Fruit fly (Drosophila melanogaster) whole organism, embryonic: ENCODE data around the gene CG15368.
A peak's percentile ranks its signal among the peaks of the same experiment; 100 is the strongest.

ENCODE experiments used
- Bdp1 ChIP-seq: fragments of 200-800 bp; sonication (Bioruptor generic); optimal IDR thresholded peaks from 3 replicates; lab custom pipeline; 2016; ENCODE audit warnings: missing biosample characterization, missing genetic modification characterization
- Bteb2 ChIP-seq: fragments of 200-800 bp; sonication (Bioruptor generic); optimal IDR thresholded peaks from 2 replicates; lab custom pipeline; 2016; ENCODE audit warnings: missing biosample characterization, missing genetic modification characterization
- CG10565 ChIP-seq: fragments of 200-800 bp; sonication (Bioruptor generic); optimal IDR thresholded peaks from 3 replicates; lab custom pipeline; 2016; ENCODE audit warnings: missing biosample characterization, mild to moderate bottlenecking, missing genetic modification characterization
- CG10959 ChIP-seq: fragments of 200-800 bp; sonication (Bioruptor generic); IDR thresholded peaks from 2 replicates; pipeline ENCODE4 v1.3.6; 2022; ENCODE audit warnings: missing biosample characterization, missing genetic modification characterization
- CG11085 ChIP-seq: fragments of 200-800 bp; sonication (Bioruptor generic); IDR thresholded peaks from 2 replicates; pipeline ENCODE4 v1.3.6; 2022; ENCODE audit warnings: missing biosample characterization, missing genetic modification characterization
- CG12942 ChIP-seq: fragments of 200-800 bp; sonication (Bioruptor generic); optimal IDR thresholded peaks from 3 replicates; lab custom pipeline; 2016; ENCODE audit warnings: missing biosample characterization, missing genetic modification characterization
- CG13123 ChIP-seq: fragments of 200-800 bp; sonication (Bioruptor generic); optimal IDR thresholded peaks from 2 replicates; lab custom pipeline; 2016; ENCODE audit warnings: missing biosample characterization, missing genetic modification characterization
- CG13624 ChIP-seq: fragments of 200-800 bp; sonication (Bioruptor generic); optimal IDR thresholded peaks from 2 replicates; lab custom pipeline; 2016; ENCODE audit warnings: missing biosample characterization, missing genetic modification characterization
- CG15011 ChIP-seq: fragments of 200-800 bp; sonication (Bioruptor generic); optimal IDR thresholded peaks from 3 replicates; lab custom pipeline; 2018; ENCODE audit warnings: missing biosample characterization, mild to moderate bottlenecking, missing genetic modification characterization
- CG15601 ChIP-seq: fragments of 200-800 bp; sonication (Bioruptor generic); optimal IDR thresholded peaks from 3 replicates; lab custom pipeline; 2019; ENCODE audit warnings: missing biosample characterization, mild to moderate bottlenecking, missing genetic modification characterization, moderate library complexity
- CG17186 ChIP-seq: fragments of 200-800 bp; sonication (Bioruptor generic); optimal IDR thresholded peaks from 3 replicates; lab custom pipeline; 2017; ENCODE audit warnings: missing biosample characterization, missing genetic modification reagents, missing genetic modification characterization
- CG17359 ChIP-seq: fragments of 200-800 bp; sonication (Bioruptor generic); optimal IDR thresholded peaks from 3 replicates; lab custom pipeline; 2018; ENCODE audit warnings: missing biosample characterization, mild to moderate bottlenecking, missing genetic modification characterization, moderate library complexity
- CG18476 ChIP-seq: fragments of 200-800 bp; sonication (Bioruptor generic); optimal IDR thresholded peaks from 2 replicates; lab custom pipeline; 2016; ENCODE audit warnings: missing biosample characterization, mild to moderate bottlenecking, missing genetic modification characterization
- CG18599 ChIP-seq: fragments of 200-800 bp; sonication (Bioruptor generic); optimal IDR thresholded peaks from 3 replicates; lab custom pipeline; 2017; ENCODE audit warnings: missing biosample characterization, missing genetic modification characterization, mild to moderate bottlenecking, moderate library complexity, missing genetic modification reagents
- CG18619 ChIP-seq: fragments of 200-800 bp; sonication (Bioruptor generic); optimal IDR thresholded peaks from 3 replicates; lab custom pipeline; 2017; ENCODE audit warnings: missing biosample characterization, mild to moderate bottlenecking, missing genetic modification characterization
- CG2116 ChIP-seq: fragments of 200-800 bp; sonication (Bioruptor generic); optimal IDR thresholded peaks from 3 replicates; lab custom pipeline; 2018; ENCODE audit warnings: missing biosample characterization, mild to moderate bottlenecking, missing genetic modification characterization
- CG2199 ChIP-seq: fragments of 200-800 bp; sonication (Bioruptor generic); IDR thresholded peaks from 3 replicates; pipeline ENCODE4 v1.3.6; 2022; ENCODE audit warnings: missing biosample characterization, missing genetic modification characterization
- CG31365 ChIP-seq: fragments of 200-800 bp; sonication (Bioruptor generic); optimal IDR thresholded peaks from 2 replicates; lab custom pipeline; 2018; ENCODE audit warnings: missing biosample characterization, mild to moderate bottlenecking, missing genetic modification characterization
- CG32767 ChIP-seq: fragments of 200-800 bp; sonication (Bioruptor generic); IDR thresholded peaks from 2 replicates; pipeline ENCODE4 v1.3.6; 2022; ENCODE audit warnings: missing biosample characterization, missing genetic modification characterization
- CG32772 ChIP-seq: fragments of 200-800 bp; sonication (Bioruptor generic); IDR thresholded peaks from 2 replicates; pipeline ENCODE4 v1.3.6; 2022; ENCODE audit warnings: missing biosample characterization, missing genetic modification characterization
- CG42726 ChIP-seq: fragments of 200-800 bp; sonication (Bioruptor generic); IDR thresholded peaks from 2 replicates; pipeline ENCODE4 v1.3.6; 2022; ENCODE audit warnings: missing biosample characterization, missing genetic modification characterization; ENCODE audit not compliant: partially characterized antibody
- CG8478 ChIP-seq: fragments of >200 bp; optimal IDR thresholded peaks from 2 replicates; lab custom pipeline; 2018
- Chrac-16 ChIP-seq: fragments of 200-800 bp; sonication (Bioruptor generic); optimal IDR thresholded peaks from 3 replicates; lab custom pipeline; 2016; ENCODE audit warnings: missing biosample characterization, missing genetic modification characterization
- CrebB ChIP-seq: fragments of 200-800 bp; sonication (Bioruptor generic); optimal IDR thresholded peaks from 3 replicates; lab custom pipeline; 2018; ENCODE audit warnings: missing biosample characterization, mild to moderate bottlenecking, missing genetic modification characterization
- D19B ChIP-seq: fragments of 200-800 bp; sonication (Bioruptor generic); optimal IDR thresholded peaks from 2 replicates; lab custom pipeline; 2017; ENCODE audit warnings: missing biosample characterization, mild to moderate bottlenecking, missing genetic modification characterization
- Dek ChIP-seq: fragments of 200-800 bp; sonication (Bioruptor generic); optimal IDR thresholded peaks from 3 replicates; lab custom pipeline; 2019; ENCODE audit warnings: missing biosample characterization, mild to moderate bottlenecking, missing genetic modification characterization, moderate library complexity
- Dfd ChIP-seq, 2 experiments: fragments of >200 bp; optimal IDR thresholded peaks; 2 replicates each; lab custom pipeline; 2017; ENCODE audit warnings: missing biosample characterization in 2 of 2, missing genetic modification characterization in 2 of 2
- Doc2 ChIP-seq: fragments of 200-800 bp; sonication (Bioruptor generic); IDR thresholded peaks from 2 replicates; pipeline ENCODE4 v1.3.6; 2022; ENCODE audit warnings: missing biosample characterization, missing genetic modification characterization
- Dref ChIP-seq: fragments of 200-800 bp; sonication (Bioruptor generic); IDR thresholded peaks from 2 replicates; pipeline ENCODE4 v1.3.6; 2022; ENCODE audit warnings: missing biosample characterization, missing genetic modification characterization
- Myb ChIP-seq: fragments of 200-800 bp; sonication (Bioruptor generic); optimal IDR thresholded peaks from 2 replicates; lab custom pipeline; 2016; ENCODE audit warnings: missing biosample characterization, missing genetic modification characterization
- Nf-YB ChIP-seq: fragments of 200-800 bp; sonication (Bioruptor generic); optimal IDR thresholded peaks from 3 replicates; lab custom pipeline; 2019; ENCODE audit warnings: missing biosample characterization, mild to moderate bottlenecking, missing genetic modification characterization, moderate library complexity
- Poxn ChIP-seq: fragments of 200-800 bp; sonication (Bioruptor generic); IDR thresholded peaks from 2 replicates; pipeline ENCODE4 v1.3.6; 2022; ENCODE audit warnings: missing biosample characterization, missing genetic modification characterization
- ab ChIP-seq: fragments of 200-800 bp; sonication (Bioruptor generic); optimal IDR thresholded peaks from 2 replicates; lab custom pipeline; 2016; ENCODE audit warnings: missing biosample characterization, missing genetic modification characterization
- bowl ChIP-seq: fragments of 200-800 bp; sonication (Bioruptor generic); IDR thresholded peaks from 2 replicates; pipeline ENCODE4 v1.3.6; 2022; ENCODE audit warnings: missing biosample characterization, missing genetic modification characterization
- chm ChIP-seq: fragments of 200-800 bp; sonication (Bioruptor generic); IDR thresholded peaks from 2 replicates; pipeline ENCODE4 v1.3.6; 2022; ENCODE audit warnings: missing biosample characterization, missing genetic modification characterization
- emc ChIP-seq: fragments of 200-800 bp; sonication (Bioruptor generic); optimal IDR thresholded peaks from 2 replicates; lab custom pipeline; 2016; ENCODE audit warnings: missing biosample characterization, missing genetic modification characterization
- gce ChIP-seq: fragments of 200-800 bp; sonication (Bioruptor generic); IDR thresholded peaks from 3 replicates; pipeline ENCODE4 v1.3.6; 2022; ENCODE audit warnings: missing biosample characterization, missing genetic modification characterization
- grn ChIP-seq: fragments of 200-800 bp; sonication (Bioruptor generic); optimal IDR thresholded peaks from 3 replicates; lab custom pipeline; 2017; ENCODE audit warnings: missing biosample characterization, missing genetic modification characterization
- gro ChIP-seq: fragments of 200-800 bp; sonication (Bioruptor generic); optimal IDR thresholded peaks from 2 replicates; lab custom pipeline; 2016; ENCODE audit warnings: missing biosample characterization, missing genetic modification characterization
- ind ChIP-seq: fragments of 200-800 bp; sonication (Bioruptor generic); optimal IDR thresholded peaks from 3 replicates; lab custom pipeline; 2016; ENCODE audit warnings: missing biosample characterization, missing genetic modification characterization
- nmo ChIP-seq: fragments of 200-800 bp; sonication (Bioruptor generic); optimal IDR thresholded peaks from 2 replicates; lab custom pipeline; 2018; ENCODE audit warnings: missing biosample characterization, mild to moderate bottlenecking, missing genetic modification characterization, moderate library complexity
- odd ChIP-seq: fragments of 200-800 bp; sonication (Bioruptor generic); optimal IDR thresholded peaks from 2 replicates; lab custom pipeline; 2017; ENCODE audit warnings: missing biosample characterization, mild to moderate bottlenecking, missing genetic modification characterization
- pan ChIP-seq, 4 experiments: fragments of >200 bp in 3 of 4; fragments of 200-800 bp in 1 of 4; sonication (Bioruptor generic) in 1 of 4; optimal IDR thresholded peaks in 3 of 4; IDR thresholded peaks in 1 of 4; 2 replicates each; pipeline versions ENCODE4 v1.3.6 to Lab custom; 2017 to 2022; ENCODE audit warnings: missing biosample characterization in 2 of 4, missing genetic modification characterization in 2 of 4, mixed read lengths in 1 of 4
- pros ChIP-seq: fragments of 200-800 bp; sonication (Bioruptor generic); optimal IDR thresholded peaks from 3 replicates; lab custom pipeline; 2019; ENCODE audit warnings: missing biosample characterization, mild to moderate bottlenecking, missing genetic modification characterization, moderate library complexity
- salm ChIP-seq: fragments of 200-800 bp; sonication (Bioruptor generic); optimal IDR thresholded peaks from 2 replicates; lab custom pipeline; 2018; ENCODE audit warnings: missing biosample characterization, mild to moderate bottlenecking, missing genetic modification characterization
- sim ChIP-seq: fragments of 200-800 bp; sonication (Bioruptor generic); IDR thresholded peaks from 2 replicates; pipeline ENCODE4 v1.3.6; 2022; ENCODE audit warnings: missing biosample characterization, missing genetic modification characterization
- sima ChIP-seq: fragments of 200-800 bp; sonication (Bioruptor generic); optimal IDR thresholded peaks from 2 replicates; lab custom pipeline; 2016; ENCODE audit warnings: missing biosample characterization, missing genetic modification characterization
- tap ChIP-seq: fragments of 200-800 bp; optimal IDR thresholded peaks from 3 replicates; lab custom pipeline; 2019; ENCODE audit warnings: missing biosample characterization, mild to moderate bottlenecking, missing genetic modification characterization, moderate library complexity
- tll ChIP-seq, 2 experiments: fragments of 200-800 bp in 1 of 2; fragments of >200 bp in 1 of 2; sonication (Bioruptor generic) in 1 of 2; optimal IDR thresholded peaks; 2 replicates each; lab custom pipeline; 2017 to 2019; ENCODE audit warnings: missing biosample characterization in 2 of 2, missing genetic modification characterization in 2 of 2, mild to moderate bottlenecking in 1 of 2, moderate library complexity in 1 of 2
- toy ChIP-seq: fragments of 200-800 bp; sonication (Bioruptor generic); IDR thresholded peaks from 2 replicates; pipeline ENCODE4 v1.3.6; 2022; ENCODE audit warnings: missing biosample characterization, missing genetic modification characterization
- wor ChIP-seq: fragments of 200-800 bp; sonication (Bioruptor generic); IDR thresholded peaks from 2 replicates; pipeline ENCODE4 v1.3.6; 2022; ENCODE audit warnings: missing biosample characterization, missing genetic modification characterization

The CG15368 gene

DNA sequence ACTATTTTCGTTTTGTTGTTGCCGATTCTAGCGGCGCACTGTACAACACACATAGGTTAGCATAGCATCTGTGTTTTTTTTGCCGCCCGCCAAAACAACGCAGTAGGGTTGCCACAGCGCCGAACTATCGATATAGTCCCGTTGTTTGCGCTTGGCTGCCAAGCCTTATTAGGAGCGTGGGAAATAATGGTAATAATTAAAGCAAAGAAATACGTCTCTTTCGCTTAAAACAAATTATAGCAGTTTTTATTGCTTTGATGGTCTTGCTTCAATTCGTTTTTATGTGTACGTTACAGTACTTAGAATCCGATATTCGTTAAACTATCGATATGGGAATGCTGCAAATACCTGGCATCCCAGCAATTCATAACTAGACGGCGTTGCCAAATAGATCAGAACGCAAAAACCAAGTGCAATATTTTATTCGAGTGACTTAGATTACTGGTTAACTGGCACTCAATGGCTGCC is 27.9 kb downstream of the CG15368 start, which contains the start of the genes mxc and Larp7:
TSS of gene mxc (minus strand) at position 51 of the 468 bp plus-strand sequence.
TSS of gene Larp7 (plus strand) at position 401 of the 468 bp plus-strand sequence.
- no peak for TF ChIP-seq Dfd (GFP tag; optimal IDR thresholded peaks at IDR 0.05; lab: Kevin White, UChicago)
- no peak for TF ChIP-seq CG10565 (GFP tag; lab: Kevin White, UChicago)
- no peak for TF ChIP-seq pan (optimal IDR thresholded peaks at IDR 0.05; lab: Kevin White, UChicago)
- peak in 1 of 2 experiments; percentile 38 for TF ChIP-seq pan (GFP tag; optimal IDR thresholded peaks at IDR 0.05 in 1 of 2, IDR thresholded peaks at IDR 0.05 in 1 of 2)
- no peak for TF ChIP-seq CG10959 (GFP tag; lab: Robert Waterston, UW)
- TF ChIP-seq pros = no peak
- no peak for TF ChIP-seq chm
- TF ChIP-seq Chrac-16 = peak; percentile 67
- peak in 1 of 2 experiments; percentile 85 for TF ChIP-seq tll (GFP tag; optimal IDR thresholded peaks at IDR 0.05; lab: Kevin White, UChicago)
- peak; percentile 83 for TF ChIP-seq CG17186 (GFP tag; lab: Kevin White, UChicago)
- TF ChIP-seq CG32767 = no peak
- no peak for TF ChIP-seq D19B
- no peak for TF ChIP-seq Doc2
- peak; percentile 53 for TF ChIP-seq Bteb2 (GFP tag; lab: Kevin White, UChicago)
- TF ChIP-seq CG15601 (tag; lab: Kevin White, UChicago) = no peak
- TF ChIP-seq CG11085 (GFP tag; lab: Robert Waterston, UW) = 0 out of 2 replicates have a peak, but pooled peaks have one; percentile 34
- peak; percentile 2 for TF ChIP-seq Nf-YB (GFP tag; lab: Kevin White, UChicago)
- TF ChIP-seq emc (GFP tag; lab: Kevin White, UChicago) = no peak
- TF ChIP-seq nmo = peak; percentile 73
- no peak for TF ChIP-seq Poxn
- no peak for TF ChIP-seq sim (GFP tag; lab: Robert Waterston, UW)
- no peak for TF ChIP-seq CG31365 (tag; lab: Kevin White, UChicago)
- TF ChIP-seq bowl (GFP tag; lab: Robert Waterston, UW) = no peak
- peak; percentile 70 for TF ChIP-seq CG13624 (GFP tag; lab: Kevin White, UChicago)
- no peak for TF ChIP-seq CG17359 (tag; lab: Kevin White, UChicago)
- no peak for TF ChIP-seq gce (GFP tag; lab: Robert Waterston, UW)
- no peak for TF ChIP-seq ab (GFP tag; lab: Kevin White, UChicago)
- TF ChIP-seq toy (GFP tag; lab: Robert Waterston, UW) = no peak
- TF ChIP-seq CG18476 (GFP tag; lab: Kevin White, UChicago) = peak; percentile 27
- peak; percentile 69 for TF ChIP-seq ind (GFP tag; lab: Kevin White, UChicago)
- TF ChIP-seq tap (tag; lab: Kevin White, UChicago) = no peak
- peak; percentile 81 for TF ChIP-seq gro
- TF ChIP-seq CG15011 (GFP tag; lab: Kevin White, UChicago) = no peak
- peak; percentile 56 for TF ChIP-seq Dref (GFP tag; lab: Robert Waterston, UW)
- no peak for TF ChIP-seq CG8478 (lab: Kevin White, UChicago)
- TF ChIP-seq Myb (GFP tag; lab: Kevin White, UChicago) = peak; percentile 76
- TF ChIP-seq CrebB (tag; lab: Kevin White, UChicago) = no peak
- no peak for TF ChIP-seq grn (GFP tag; lab: Kevin White, UChicago)
- peak; percentile 43 for TF ChIP-seq CG18619 (GFP tag; lab: Kevin White, UChicago)
- TF ChIP-seq CG13123 (GFP tag; lab: Kevin White, UChicago) = peak; percentile 8
- TF ChIP-seq Bdp1 = peak; percentile 46
- TF ChIP-seq sima = no peak
- no peak for TF ChIP-seq CG18599 (GFP tag; lab: Kevin White, UChicago)
- TF ChIP-seq CG2199 (GFP tag; lab: Robert Waterston, UW) = no peak
- TF ChIP-seq CG12942 (GFP tag; lab: Kevin White, UChicago) = peak; percentile 25
- TF ChIP-seq salm = no peak
- TF ChIP-seq odd (GFP tag; lab: Kevin White, UChicago) = no peak
- peak; percentile 41; the same call in 1 of the 2 replicates for TF ChIP-seq CG32772 (GFP tag; lab: Robert Waterston, UW)
- no peak for TF ChIP-seq CG42726
- TF ChIP-seq wor (GFP tag; lab: Robert Waterston, UW) = peak; percentile 39; the same call in 1 of the 2 replicates
- peak; percentile 71 for TF ChIP-seq CG2116
- TF ChIP-seq Dek (tag; lab: Kevin White, UChicago) = no peak
